Worm (Caenorhabditis elegans): ENCODE measurements around the gene clec-28.

clec-28 gene

DNA sequence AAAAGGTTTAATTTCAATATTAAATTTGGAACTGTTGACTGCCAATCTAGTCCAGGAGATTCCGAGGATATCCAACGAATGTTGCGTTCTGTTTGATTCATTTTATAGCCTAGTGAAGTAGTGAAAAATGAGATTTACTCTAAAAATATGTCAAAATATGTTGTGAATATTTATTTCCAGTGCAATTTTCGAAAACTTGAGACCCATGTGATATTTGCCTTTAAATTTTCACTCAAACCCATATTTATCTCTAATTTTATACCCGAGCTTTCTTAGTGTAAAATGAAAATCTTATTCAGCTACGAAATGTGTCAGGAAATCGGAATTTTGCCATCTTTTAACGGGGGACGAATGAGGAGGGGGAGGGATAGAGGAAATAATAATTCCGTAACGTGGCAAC is 44.4 kb downstream of the clec-28 start, which contains the start of gene F09C6.16:
F09C6.16 (minus strand) TSS at position 101 of the 400 bp plus-strand sequence.
- TF ChIP-seq unc-62 (GFP tag; optimal IDR thresholded peaks at IDR 0.05 in 1 of 2) (peak in 1 of 2 experiments; percentile 6), unc-62 (tag; optimal IDR thresholded peaks at IDR 0.05) (no peak), F26F4.8 (GFP tag; conservative IDR thresholded peaks at IDR 0.05) (no peak), tag-97 (GFP tag; IDR thresholded peaks at IDR 0.05) (no peak), daf-8 (GFP tag; IDR thresholded peaks at IDR 0.05) (no peak), ztf-11 (tag; optimal IDR thresholded peaks at IDR 0.05) (no peak)

DNA sequence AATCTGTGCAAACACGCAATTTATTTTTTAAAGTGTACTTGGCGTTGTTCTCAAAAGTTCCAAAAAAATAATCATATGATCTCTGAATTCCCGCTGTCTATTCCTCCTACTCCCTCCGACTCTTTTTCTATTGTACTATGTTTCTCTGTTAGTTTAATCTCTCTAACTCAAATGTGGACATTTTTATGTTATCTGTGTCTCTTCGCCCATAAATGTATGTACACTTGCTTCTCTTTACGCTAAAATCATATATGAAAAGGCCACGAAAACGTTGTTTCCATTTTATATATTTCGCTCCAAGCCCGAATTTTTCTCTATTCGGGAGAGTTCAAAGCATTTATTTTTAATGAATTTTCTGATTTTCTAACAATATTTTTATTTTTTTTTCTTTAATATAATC is 45.4 kb downstream of the clec-28 start:
- TF ChIP-seq arid-1 (GFP tag; conservative IDR thresholded peaks at IDR 0.05) = no peak
- TF ChIP-seq dmd-6 (GFP tag; IDR thresholded peaks at IDR 0.05) = 0 out of 2 replicates have a peak, but pooled peaks have one; percentile 20

DNA sequence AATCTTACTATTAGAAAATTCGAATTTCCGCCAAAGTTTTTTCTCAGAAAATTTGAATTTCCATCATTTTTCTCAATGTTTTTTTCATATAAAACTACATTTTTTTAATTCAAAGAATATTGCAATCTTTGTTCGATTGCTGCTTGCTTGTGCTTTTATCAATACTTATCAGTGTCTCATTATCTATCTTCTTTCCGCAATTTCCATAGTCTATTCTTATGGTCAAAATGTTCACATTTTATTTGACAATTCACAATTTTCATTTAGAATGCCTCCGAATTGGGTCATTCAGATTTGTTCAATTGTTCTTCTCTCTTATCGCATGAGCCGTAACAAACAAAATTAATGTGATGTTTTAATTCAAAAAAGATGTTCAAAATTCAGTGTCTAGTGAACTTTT is 45.8 kb downstream of the clec-28 start:
- TF ChIP-seq dmd-6 (GFP tag; IDR thresholded peaks at IDR 0.05) (peak; percentile 54; the same call in 1 of the 2 replicates), nhr-76 (tag; optimal IDR thresholded peaks at IDR 0.05) (no peak), ceh-82 (tag; optimal IDR thresholded peaks at IDR 0.05) (no peak), hif-1 (tag; optimal IDR thresholded peaks at IDR 0.05) (no peak), nhr-28 (tag; optimal IDR thresholded peaks at IDR 0.05) (peak; percentile 49), pqm-1 (tag; optimal IDR thresholded peaks at IDR 0.05) (peak; percentile 69), Y75B8A.6 (GFP tag; IDR thresholded peaks at IDR 0.05) (no peak), zip-2 (tag; optimal IDR thresholded peaks at IDR 0.05) (no peak), ceh-62 (tag; optimal IDR thresholded peaks at IDR 0.05) (no peak), spr-3 (GFP tag; optimal IDR thresholded peaks at IDR 0.05) (no peak)

DNA sequence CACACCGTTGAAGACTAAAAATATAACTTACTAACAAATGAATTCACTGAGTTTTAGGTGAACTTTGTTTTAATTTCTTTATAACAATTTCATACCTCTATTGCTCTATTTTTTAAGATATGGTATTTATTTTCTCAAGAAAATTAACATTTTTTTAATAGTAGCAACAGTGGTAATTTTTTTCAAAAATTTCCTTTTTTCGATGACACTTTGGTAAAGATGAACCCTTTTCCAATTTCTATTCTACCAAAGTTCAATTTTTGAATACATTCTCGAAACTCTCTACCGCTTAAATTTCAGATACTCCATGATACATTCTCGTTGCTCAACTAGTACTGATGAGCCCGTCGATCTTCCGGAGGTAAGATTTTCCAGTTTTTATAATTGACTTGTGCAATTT is 46.4 kb downstream of the clec-28 start, which contains the start of gene nhr-116:
nhr-116 (plus strand) TSS at position 301 of the 400 bp plus-strand sequence.
- TF ChIP-seq nhr-237 (tag; optimal IDR thresholded peaks at IDR 0.05) (no peak), lim-7 (GFP tag; IDR thresholded peaks at IDR 0.05) (no peak), pha-4 (GFP tag; IDR thresholded peaks at IDR 0.05) (no peak), pha-4 (tag; optimal IDR thresholded peaks at IDR 0.05) (no peak), unc-39 (tag; optimal IDR thresholded peaks at IDR 0.05) (no peak), nhr-77 (tag; optimal IDR thresholded peaks at IDR 0.05) (no peak), madf-9 (GFP tag; conservative IDR thresholded peaks at IDR 0.05) (no peak), pqm-1 (tag; optimal IDR thresholded peaks at IDR 0.05) (no peak), nhr-111 (GFP tag; optimal IDR thresholded peaks at IDR 0.05) (no peak), arid-1 (GFP tag; conservative IDR thresholded peaks at IDR 0.05) (no peak), lin-38 (GFP tag; IDR thresholded peaks at IDR 0.05) (no peak), ctbp-1 (GFP tag; IDR thresholded peaks at IDR 0.05) (no peak), gei-8 (GFP tag; optimal IDR thresholded peaks at IDR 0.05) (no peak), nhr-42 (GFP tag; IDR thresholded peaks at IDR 0.05) (no peak), zag-1 (tag; optimal IDR thresholded peaks at IDR 0.05) (no peak)

DNA sequence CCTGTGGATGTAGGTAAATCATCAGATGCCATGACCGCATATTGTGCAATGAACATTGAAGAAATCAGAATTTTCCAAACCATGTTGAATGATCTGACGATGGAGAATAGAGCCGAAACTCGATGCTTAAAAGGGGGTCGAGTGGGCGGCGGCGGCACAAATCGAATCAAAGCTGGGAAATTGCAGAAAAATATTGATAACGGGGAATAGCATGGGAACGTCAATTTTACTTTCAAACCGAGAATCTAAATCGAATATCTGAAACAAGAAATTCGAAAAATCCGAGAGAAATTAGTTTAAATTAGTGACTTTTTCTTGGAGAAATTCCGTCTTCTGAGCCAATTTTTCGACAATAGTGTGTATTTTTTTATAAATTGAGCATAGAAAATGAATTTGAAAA is 50.6 kb downstream of the clec-28 start, which contains the start of gene F09C6.10:
F09C6.10 (minus strand) TSS at position 101 of the 400 bp plus-strand sequence.
- TF ChIP-seq zfp-2 (tag; optimal IDR thresholded peaks at IDR 0.05) (no peak), cey-2 (tag; optimal IDR thresholded peaks at IDR 0.05; ENCODE audit: borderline replicate concordance, insufficient read depth) (no peak), nhr-76 (tag; optimal IDR thresholded peaks at IDR 0.05) (no peak), ceh-62 (tag; optimal IDR thresholded peaks at IDR 0.05) (no peak), F37D6.2 (tag; optimal IDR thresholded peaks at IDR 0.05) (no peak), snpc-4 (tag; optimal IDR thresholded peaks at IDR 0.05) (no peak), gei-8 (GFP tag; optimal IDR thresholded peaks at IDR 0.05) (no peak), set-16 (GFP tag; IDR thresholded peaks at IDR 0.05) (no peak), vab-7 (GFP tag; IDR thresholded peaks at IDR 0.05) (no peak)

Measured in whole organism, L4 larva.